Worm (Caenorhabditis elegans) whole organism, L4 larva: ENCODE data around the gene aco-1.
A peak's percentile ranks its signal among the peaks of the same experiment; 100 is the strongest.

Experiments used
- F26F4.8 ChIP-seq: fragments of 200-800 bp; sonication (Bioruptor generic); conservative IDR thresholded peaks from 2 replicates; pipeline ENCODE4 v1.3.6; 2022; ENCODE audit warnings: missing genetic modification characterization, missing compliant biosample characterization
- Y5F2A.4 ChIP-seq: fragments of 200-800 bp; sonication (Bioruptor generic); optimal IDR thresholded peaks from 2 replicates; lab custom pipeline; 2018; ENCODE audit warnings: mild to moderate bottlenecking, missing genetic modification characterization, missing compliant biosample characterization
- Y75B8A.6 ChIP-seq: fragments of 200-800 bp; sonication (Bioruptor generic); IDR thresholded peaks from 2 replicates; pipeline ENCODE4 v1.3.6; 2022; ENCODE audit warnings: missing genetic modification reagents, missing genetic modification characterization, missing compliant biosample characterization
- ZK337.2 ChIP-seq: fragments of 200-800 bp; sonication (Bioruptor generic); IDR thresholded peaks from 2 replicates; pipeline ENCODE4 v1.3.6; 2022; ENCODE audit warnings: missing genetic modification reagents, missing genetic modification characterization, missing compliant biosample characterization
- aly-2 ChIP-seq: sonication (generic microtip); optimal IDR thresholded peaks from 2 replicates; lab custom pipeline; 2018; ENCODE audit warnings: missing biosample characterization, missing genetic modification characterization
- ceh-28 ChIP-seq: fragments of 150-350 bp; optimal IDR thresholded peaks from 2 replicates; lab custom pipeline; 2014; ENCODE audit warnings: missing biosample characterization, missing genetic modification reagents, missing genetic modification characterization
- cey-2 ChIP-seq: sonication (generic microtip); optimal IDR thresholded peaks from 3 replicates; lab custom pipeline; 2017; ENCODE audit warnings: missing genetic modification characterization, mild to moderate bottlenecking, missing compliant biosample characterization, antibody characterized with exemption, borderline replicate concordance; ENCODE audit not compliant: insufficient read depth
- ctbp-1 ChIP-seq: fragments of 200-800 bp; sonication (Bioruptor generic); IDR thresholded peaks from 2 replicates; pipeline ENCODE4 v1.3.6; 2022; ENCODE audit warnings: missing genetic modification reagents, missing genetic modification characterization, missing compliant biosample characterization
- daf-16 ChIP-seq, 3 experiments: sonication (generic microtip); optimal IDR thresholded peaks; 2 replicates each; lab custom pipeline; 2016 to 2017; ENCODE audit warnings: missing genetic modification characterization in 3 of 3, missing genetic modification reagents in 3 of 3, mild to moderate bottlenecking in 2 of 3, missing compliant biosample characterization in 2 of 3, missing biosample characterization in 1 of 3, moderate library complexity in 1 of 3
- daf-19 ChIP-seq: fragments of 200-800 bp; sonication (Bioruptor generic); conservative IDR thresholded peaks from 2 replicates; pipeline ENCODE4 v1.3.6; 2022; ENCODE audit warnings: missing genetic modification characterization, missing compliant biosample characterization
- dpl-1 ChIP-seq: fragments of 150-350 bp; optimal IDR thresholded peaks from 2 replicates; lab custom pipeline; 2014; ENCODE audit warnings: missing biosample characterization, missing genetic modification reagents, missing genetic modification characterization
- fkh-10 ChIP-seq: fragments of 150-350 bp; optimal IDR thresholded peaks from 2 replicates; lab custom pipeline; 2014; ENCODE audit warnings: missing biosample characterization, missing genetic modification reagents, missing genetic modification characterization
- fos-1 ChIP-seq: fragments of 150-350 bp; optimal IDR thresholded peaks from 2 replicates; lab custom pipeline; 2014; ENCODE audit warnings: missing biosample characterization, missing genetic modification characterization
- hif-1 ChIP-seq, 2 experiments: sonication (generic microtip); optimal IDR thresholded peaks; 2 replicates each; lab custom pipeline; 2016 to 2017; ENCODE audit warnings: missing compliant biosample characterization in 2 of 2, missing genetic modification characterization in 2 of 2, missing genetic modification reagents in 2 of 2, missing genotype in 2 of 2, mild to moderate bottlenecking in 1 of 2
- hlh-11 ChIP-seq: fragments of 200-800 bp; sonication (Bioruptor generic); optimal IDR thresholded peaks from 2 replicates; lab custom pipeline; 2018; ENCODE audit warnings: mild to moderate bottlenecking, missing genetic modification characterization, missing compliant biosample characterization
- hlh-30 ChIP-seq: sonication (generic microtip); optimal IDR thresholded peaks from 2 replicates; lab custom pipeline; 2017; ENCODE audit warnings: antibody characterized with exemption, mild to moderate bottlenecking, missing genetic modification characterization, missing compliant biosample characterization; ENCODE audit not compliant: insufficient read depth
- hmg-1.1 ChIP-seq: fragments of 200-800 bp; sonication (Bioruptor generic); IDR thresholded peaks from 2 replicates; pipeline ENCODE4 v1.3.6; 2022; ENCODE audit warnings: missing genetic modification reagents, missing genetic modification characterization, missing compliant biosample characterization
- jun-1 ChIP-seq: fragments of 150-350 bp; optimal IDR thresholded peaks from 2 replicates; lab custom pipeline; 2014; ENCODE audit warnings: missing biosample characterization, missing genetic modification reagents, missing genetic modification characterization
- lin-1 ChIP-seq: fragments of 200-800 bp; sonication (Bioruptor generic); IDR thresholded peaks from 2 replicates; pipeline ENCODE4 v1.3.6; 2022; ENCODE audit warnings: missing genetic modification reagents, missing genetic modification characterization, missing compliant biosample characterization
- lin-13 ChIP-seq: fragments of 150-350 bp; optimal IDR thresholded peaks from 2 replicates; lab custom pipeline; 2014; ENCODE audit warnings: missing biosample characterization, missing genetic modification reagents, missing genetic modification characterization
- lin-15B ChIP-seq: fragments of 150-350 bp; sonication (generic microtip); optimal IDR thresholded peaks from 3 replicates; lab custom pipeline; 2014; ENCODE audit warnings: missing biosample characterization, missing genetic modification characterization
- mep-1 ChIP-seq: fragments of 150-350 bp; sonication (generic microtip); optimal IDR thresholded peaks from 3 replicates; lab custom pipeline; 2014; ENCODE audit warnings: missing biosample characterization, missing genetic modification characterization
- mes-2 ChIP-seq: sonication (generic microtip); optimal IDR thresholded peaks from 2 replicates; lab custom pipeline; 2016; ENCODE audit warnings: missing genotype, mild to moderate bottlenecking, missing genetic modification characterization, missing compliant biosample characterization; ENCODE audit not compliant: poor library complexity, severe bottlenecking
- nhr-11 ChIP-seq: fragments of 150-350 bp; optimal IDR thresholded peaks from 2 replicates; lab custom pipeline; 2014; ENCODE audit warnings: missing biosample characterization, missing genetic modification characterization
- nhr-28 ChIP-seq: fragments of 150-350 bp; optimal IDR thresholded peaks from 2 replicates; lab custom pipeline; 2014; ENCODE audit warnings: missing biosample characterization, missing genetic modification characterization
- nhr-48 ChIP-seq: sonication (generic microtip); optimal IDR thresholded peaks from 2 replicates; lab custom pipeline; 2016; ENCODE audit warnings: mild to moderate bottlenecking, missing genetic modification characterization, missing compliant biosample characterization
- nhr-76 ChIP-seq: fragments of 150-350 bp; optimal IDR thresholded peaks from 2 replicates; lab custom pipeline; 2014; ENCODE audit warnings: missing biosample characterization, missing genetic modification characterization
- pqm-1 ChIP-seq: sonication (generic microtip); optimal IDR thresholded peaks from 2 replicates; lab custom pipeline; 2017; ENCODE audit warnings: missing biosample characterization, missing genetic modification characterization
- rbr-2 ChIP-seq: sonication (generic microtip); optimal IDR thresholded peaks from 2 replicates; lab custom pipeline; 2016; ENCODE audit warnings: missing genotype, missing genetic modification characterization, missing compliant biosample characterization
- spr-1 ChIP-seq: sonication (generic microtip); optimal IDR thresholded peaks from 2 replicates; lab custom pipeline; 2016; ENCODE audit warnings: mild to moderate bottlenecking, missing genetic modification characterization, missing compliant biosample characterization
- unc-39 ChIP-seq: sonication (generic microtip); optimal IDR thresholded peaks from 2 replicates; lab custom pipeline; 2017; ENCODE audit warnings: missing biosample characterization, missing genetic modification characterization
- unc-62 ChIP-seq, 3 experiments: fragments of 150-350 bp in 1 of 3; sonication (generic microtip); optimal IDR thresholded peaks in 2 of 3; peaks in 1 of 3; 1 replicate in 1 of 3; 2 replicates in 2 of 3; lab custom pipeline; 2014 to 2017; ENCODE audit warnings: missing biosample characterization in 3 of 3, missing genetic modification characterization in 3 of 3, missing genetic modification reagents in 3 of 3, missing genotype in 1 of 3
- vab-7 ChIP-seq: fragments of 200-800 bp; sonication (Bioruptor generic); IDR thresholded peaks from 2 replicates; pipeline ENCODE4 v1.3.6; 2022; ENCODE audit warnings: missing genetic modification reagents, missing genetic modification characterization, missing compliant biosample characterization
- zfp-2 ChIP-seq: sonication (generic microtip); optimal IDR thresholded peaks from 2 replicates; lab custom pipeline; 2016; ENCODE audit warnings: mild to moderate bottlenecking, missing genetic modification characterization, missing compliant biosample characterization
- ztf-11 ChIP-seq: fragments of 150-350 bp; optimal IDR thresholded peaks from 2 replicates; lab custom pipeline; 2014; ENCODE audit warnings: missing biosample characterization, missing genetic modification characterization
- ztf-7 ChIP-seq: fragments of 150-350 bp; optimal IDR thresholded peaks from 2 replicates; lab custom pipeline; 2014; ENCODE audit warnings: missing biosample characterization, missing genetic modification characterization

The aco-1 gene

ce11 chrX:11299642-11300307 is 39.9 kb upstream of the aco-1 start, which contains the start of the genes snrp-40.1 and F08G12.3 (continued):
- TF ChIP-seq nhr-48 = peak; percentile 68
- TF ChIP-seq mes-2 (tag; lab: Kevin White, UChicago) = peak; percentile 88
- TF ChIP-seq hmg-1.1 (GFP tag; lab: Robert Waterston, UW) = peak; percentile 92
- TF ChIP-seq lin-13 (GFP tag; lab: Kevin White, UChicago) = peak; percentile 28
- TF ChIP-seq rbr-2 = peak; percentile 89
- TF ChIP-seq spr-1 (tag; lab: Kevin White, UChicago) = peak; percentile 35
- TF ChIP-seq mep-1 (tag; lab: Kevin White, UChicago) = peak; percentile 94
- no peak for TF ChIP-seq lin-1
- TF ChIP-seq nhr-76 (tag; lab: Kevin White, UChicago) = no peak
- peak in 1 of 2 experiments; percentile 81 for TF ChIP-seq unc-62 (GFP tag; optimal IDR thresholded peaks at IDR 0.05 in 1 of 2; lab: Kevin White, UChicago)
- TF ChIP-seq unc-62 (tag; optimal IDR thresholded peaks at IDR 0.05; lab: Kevin White, UChicago) = no peak
- TF ChIP-seq hif-1 (tag; optimal IDR thresholded peaks at IDR 0.05; lab: Kevin White, UChicago) = peak in 1 of 2 experiments; percentile 75
- TF ChIP-seq, all 104 proteins: peak for 38

ce11 chrX:11305773-11306172 is 33.9 kb upstream of the aco-1 start, which contains the start of gene F08G12.1:
Gene F08G12.1, minus strand, starts transcription at chrX:11305873.
- TF ChIP-seq unc-62 (GFP tag; optimal IDR thresholded peaks at IDR 0.05 in 1 of 2; lab: Kevin White, UChicago) (no peak), unc-62 (tag; optimal IDR thresholded peaks at IDR 0.05; lab: Kevin White, UChicago) (no peak), pqm-1 (no peak), fos-1 (tag; lab: Kevin White, UChicago) (no peak), nhr-28 (tag; lab: Kevin White, UChicago) (no peak), ctbp-1 (GFP tag; lab: Robert Waterston, UW) (no peak), Y5F2A.4 (GFP tag; lab: Kevin White, UChicago) (no peak), zfp-2 (tag; lab: Kevin White, UChicago) (no peak), ztf-7 (tag; lab: Kevin White, UChicago) (no peak), aly-2 (tag; lab: Kevin White, UChicago) (no peak), lin-15B (no peak), spr-1 (tag; lab: Kevin White, UChicago) (no peak), unc-39 (tag; lab: Kevin White, UChicago) (no peak), lin-13 (GFP tag; lab: Kevin White, UChicago) (no peak), nhr-11 (tag; lab: Kevin White, UChicago) (no peak), hif-1 (tag; optimal IDR thresholded peaks at IDR 0.05; lab: Kevin White, UChicago) (no peak), dpl-1 (GFP tag; lab: Kevin White, UChicago) (no peak), jun-1 (tag; lab: Kevin White, UChicago) (no peak), cey-2 (tag; lab: Kevin White, UChicago) (no peak), hlh-30 (tag; lab: Kevin White, UChicago) (no peak), F26F4.8 (GFP tag; lab: Robert Waterston, UW) (no peak)

- TF ChIP-seq unc-62 (GFP tag; optimal IDR thresholded peaks at IDR 0.05 in 1 of 2; lab: Kevin White, UChicago) = no peak
- no peak for TF ChIP-seq unc-62 (tag; optimal IDR thresholded peaks at IDR 0.05; lab: Kevin White, UChicago)
- no peak for TF ChIP-seq jun-1 (tag; lab: Kevin White, UChicago)
- 0 out of 2 replicates have a peak, but pooled peaks have one; percentile 11 for TF ChIP-seq hmg-1.1 (GFP tag; lab: Robert Waterston, UW)
- TF ChIP-seq fkh-10 (GFP tag; lab: Kevin White, UChicago) = no peak
- peak; percentile 54 for TF ChIP-seq mes-2 (tag; lab: Kevin White, UChicago)
These were observed 32.6 kb upstream of the aco-1 start, which contains the start of gene vhl-1 for ce11 chrX:11307056-11307455. Gene vhl-1, plus strand, starts transcription at chrX:11307356.

ce11 chrX:11310285-11310838 is 29.3 kb upstream of the aco-1 start, which contains the start of gene F08G12.5:
Gene F08G12.5, minus strand, starts transcription at chrX:11310285.
- TF ChIP-seq nhr-28 (tag; lab: Kevin White, UChicago) = peak; percentile 74
- peak in 1 of 2 experiments; percentile 75 for TF ChIP-seq unc-62 (GFP tag; optimal IDR thresholded peaks at IDR 0.05 in 1 of 2; lab: Kevin White, UChicago)
- TF ChIP-seq unc-62 (tag; optimal IDR thresholded peaks at IDR 0.05; lab: Kevin White, UChicago) = no peak
- TF ChIP-seq ztf-11 (tag; lab: Kevin White, UChicago) = no peak
- TF ChIP-seq daf-16 (GFP tag; optimal IDR thresholded peaks at IDR 0.05; lab: Kevin White, UChicago) = peak in 1 of 2 experiments; percentile 86
- TF ChIP-seq daf-16 (tag; optimal IDR thresholded peaks at IDR 0.05; lab: Kevin White, UChicago) = peak; percentile 81
- TF ChIP-seq lin-15B = no peak
- no peak for TF ChIP-seq vab-7 (GFP tag; lab: Robert Waterston, UW)
- no peak for TF ChIP-seq ceh-28 (tag; lab: Kevin White, UChicago)
- no peak for TF ChIP-seq Y75B8A.6 (GFP tag; lab: Robert Waterston, UW)
- TF ChIP-seq unc-39 (tag; lab: Kevin White, UChicago) = no peak
- no peak for TF ChIP-seq ZK337.2 (GFP tag; lab: Robert Waterston, UW)
- no peak for TF ChIP-seq daf-19
- TF ChIP-seq hlh-11 (tag; lab: Kevin White, UChicago) = peak; percentile 49
